Worm (Caenorhabditis elegans) whole organism, L3 larva: ENCODE measurements around the gene npr-13.

Experiments
- ceh-82 ChIP-seq: fragments of 150-350 bp; optimal IDR thresholded peaks from 2 replicates; lab custom pipeline; 2014; ENCODE audit warnings: missing biosample characterization, missing genetic modification characterization
- elt-1 ChIP-seq: fragments of 150-350 bp; optimal IDR thresholded peaks from 2 replicates; lab custom pipeline; 2014; ENCODE audit warnings: missing biosample characterization, missing genetic modification characterization
- lin-39 ChIP-seq: fragments of 150-350 bp; optimal IDR thresholded peaks from 2 replicates; lab custom pipeline; 2018; ENCODE audit warnings: missing biosample characterization, missing genetic modification reagents, missing genetic modification characterization
- nfya-1 ChIP-seq: sonication (generic microtip); optimal IDR thresholded peaks from 2 replicates; lab custom pipeline; 2017; ENCODE audit warnings: missing genetic modification characterization, mild to moderate bottlenecking, missing compliant biosample characterization, antibody characterized with exemption, moderate library complexity; ENCODE audit not compliant: insufficient read depth
- nhr-77 ChIP-seq: fragments of 150-350 bp; optimal IDR thresholded peaks from 2 replicates; lab custom pipeline; 2014; ENCODE audit warnings: missing biosample characterization, missing genetic modification characterization
- pha-4 ChIP-seq: fragments of 150-350 bp; optimal IDR thresholded peaks from 2 replicates; lab custom pipeline; 2014; ENCODE audit warnings: missing biosample characterization, missing genetic modification reagents, missing genetic modification characterization
- pqm-1 ChIP-seq: fragments of 150-350 bp; optimal IDR thresholded peaks from 2 replicates; lab custom pipeline; 2017; ENCODE audit warnings: missing biosample characterization, missing genetic modification characterization, inconsistent platforms
- sea-2 ChIP-seq: fragments of 150-350 bp; sonication (generic microtip); optimal IDR thresholded peaks from 4 replicates; lab custom pipeline; 2014; ENCODE audit warnings: missing biosample characterization, missing genetic modification reagents, missing genetic modification characterization
- ztf-11 ChIP-seq: fragments of 150-350 bp; optimal IDR thresholded peaks from 2 replicates; lab custom pipeline; 2014; ENCODE audit warnings: missing biosample characterization, missing genetic modification characterization

- TF ChIP-seq nfya-1, result no peak
- TF ChIP-seq ztf-11 (tag; lab: Kevin White, UChicago), result no peak
- no peak for TF ChIP-seq ceh-82
- peak; percentile 55 for TF ChIP-seq lin-39 (tag; lab: Kevin White, UChicago)
- no peak for TF ChIP-seq nhr-77 (tag; lab: Kevin White, UChicago)
- no peak for TF ChIP-seq sea-2 (GFP tag; lab: Kevin White, UChicago)
- TF ChIP-seq pha-4 (tag; lab: Kevin White, UChicago), result no peak
- TF ChIP-seq pqm-1 (tag; lab: Kevin White, UChicago), result no peak
- no peak for TF ChIP-seq elt-1 (tag; lab: Kevin White, UChicago)
Observed at ce11 chrV:14871365-14871764, 13.0 kb upstream of the npr-13 start, which contains the start of gene ZC412.3.
